Worm (Caenorhabditis elegans) whole organism, L2 larva: ENCODE measurements around the gene sng-1.

Experiments
- C34F6.9 ChIP-seq: fragments of 150-350 bp; optimal IDR thresholded peaks from 2 replicates; lab custom pipeline; 2014; ENCODE audit warnings: missing biosample characterization, missing genetic modification characterization
- fos-1 ChIP-seq: fragments of 150-350 bp; optimal IDR thresholded peaks from 2 replicates; lab custom pipeline; 2014; ENCODE audit warnings: missing biosample characterization, missing genetic modification characterization
- lin-13 ChIP-seq: fragments of 150-350 bp; optimal IDR thresholded peaks from 2 replicates; lab custom pipeline; 2014; ENCODE audit warnings: missing biosample characterization, missing genetic modification reagents, missing genetic modification characterization
- lin-39 ChIP-seq: fragments of 150-350 bp; optimal IDR thresholded peaks from 2 replicates; lab custom pipeline; 2014; ENCODE audit warnings: missing biosample characterization, missing genetic modification reagents, missing genetic modification characterization
- nhr-12 ChIP-seq: fragments of 150-350 bp; optimal IDR thresholded peaks from 2 replicates; lab custom pipeline; 2014; ENCODE audit warnings: missing biosample characterization, missing genetic modification characterization
- nhr-6 ChIP-seq: fragments of 150-350 bp; optimal IDR thresholded peaks from 2 replicates; lab custom pipeline; 2014; ENCODE audit warnings: missing biosample characterization, missing genetic modification characterization
- ztf-4 ChIP-seq: fragments of 150-350 bp; optimal IDR thresholded peaks from 2 replicates; lab custom pipeline; 2014; ENCODE audit warnings: missing biosample characterization, missing genetic modification characterization

- TF ChIP-seq nhr-12 (tag; lab: Kevin White, UChicago) (no peak), ztf-4 (tag; lab: Kevin White, UChicago) (no peak), nhr-6 (tag; lab: Kevin White, UChicago) (no peak), C34F6.9 (tag; lab: Kevin White, UChicago) (no peak), lin-39 (no peak), lin-13 (GFP tag; lab: Kevin White, UChicago) (no peak), fos-1 (tag; lab: Kevin White, UChicago) (no peak)
These were observed 13.0 kb downstream of the sng-1 start for ce11 chrX:7340394-7340793.
